Fruit fly (Drosophila melanogaster) whole organism, pupa: ENCODE data around the gene smp-30.

Experiments used
- CG10348 ChIP-seq: fragments of 200-800 bp; sonication (Bioruptor generic); IDR thresholded peaks from 2 replicates; pipeline ENCODE4 v1.3.6; 2022; ENCODE audit warnings: missing biosample characterization, missing genetic modification characterization
- CG13204 ChIP-seq: fragments of 200-800 bp; sonication (Bioruptor generic); optimal IDR thresholded peaks from 2 replicates; lab custom pipeline; 2018; ENCODE audit warnings: missing biosample characterization, mild to moderate bottlenecking, missing genetic modification characterization, moderate library complexity
- CG17806 ChIP-seq: fragments of 200-800 bp; sonication (Bioruptor generic); optimal IDR thresholded peaks from 2 replicates; lab custom pipeline; 2018; ENCODE audit warnings: missing biosample characterization, mild to moderate bottlenecking, missing genetic modification characterization, moderate library complexity
- CG4496 ChIP-seq: fragments of 200-800 bp; sonication (Bioruptor generic); IDR thresholded peaks from 3 replicates; pipeline ENCODE4 v1.3.6; 2022; ENCODE audit warnings: missing biosample characterization, missing genetic modification characterization
- D1 ChIP-seq: fragments of 200-800 bp; sonication (Bioruptor generic); optimal IDR thresholded peaks from 2 replicates; lab custom pipeline; 2018; ENCODE audit warnings: missing biosample characterization, mild to moderate bottlenecking, missing genetic modification characterization, moderate library complexity
- Ets98B ChIP-seq: fragments of 200-800 bp; sonication (Bioruptor generic); IDR thresholded peaks from 2 replicates; pipeline ENCODE4 v1.3.6; 2022; ENCODE audit warnings: missing biosample characterization, missing genetic modification characterization
- Snoo ChIP-seq: fragments of 200-800 bp; sonication (Bioruptor generic); optimal IDR thresholded peaks from 3 replicates; lab custom pipeline; 2017; ENCODE audit warnings: missing biosample characterization, mild to moderate bottlenecking, missing genetic modification characterization, inconsistent platforms
- rn ChIP-seq: fragments of 200-800 bp; sonication (Bioruptor generic); IDR thresholded peaks from 2 replicates; pipeline ENCODE4 v1.3.6; 2022; ENCODE audit warnings: missing biosample characterization, missing genetic modification characterization

dm6 chr3R:14731061-14731780, 19.8 kb downstream of the smp-30 start, which contains the start of gene CG7530:
- TF ChIP-seq rn: no peak
- TF ChIP-seq CG13204 (GFP tag; lab: Kevin White, UChicago): no peak
- no peak for TF ChIP-seq CG17806 (tag; lab: Kevin White, UChicago)
- peak; percentile 73; the same call in 1 of the 3 replicates for TF ChIP-seq CG4496 (GFP tag; lab: Robert Waterston, UW)
- peak; percentile 78 for TF ChIP-seq Ets98B (GFP tag; lab: Robert Waterston, UW)
- TF ChIP-seq Snoo (tag; lab: Kevin White, UChicago): peak; percentile 42
- no peak for TF ChIP-seq D1 (tag; lab: Kevin White, UChicago)
- TF ChIP-seq CG10348 (GFP tag; lab: Robert Waterston, UW): no peak
